Worm (Caenorhabditis elegans) whole organism, young adult: Measurements from ENCODE around the gene C26B9.2.

Source experiments
- B0019.2 ChIP-seq: fragments of 200-800 bp; sonication (Bioruptor generic); conservative IDR thresholded peaks from 2 replicates; pipeline ENCODE4 v1.3.6; 2022; ENCODE audit warnings: missing genetic modification reagents, missing genetic modification characterization, missing compliant biosample characterization
- B0035.1 ChIP-seq: sonication (generic microtip); optimal IDR thresholded peaks from 2 replicates; lab custom pipeline; 2016; ENCODE audit warnings: missing genetic modification characterization, mild to moderate bottlenecking, missing compliant biosample characterization, missing genotype, missing genetic modification reagents
- B0261.1 ChIP-seq: sonication (generic microtip); optimal IDR thresholded peaks from 2 replicates; lab custom pipeline; 2016; ENCODE audit warnings: mild to moderate bottlenecking, missing genetic modification characterization, moderate library complexity, missing compliant biosample characterization
- D2030.7 ChIP-seq: fragments of 200-800 bp; sonication (Bioruptor generic); IDR thresholded peaks from 2 replicates; pipeline ENCODE4 v1.3.6; 2022; ENCODE audit warnings: missing genetic modification reagents, missing genetic modification characterization, missing compliant biosample characterization
- F10E7.11 ChIP-seq: sonication (generic microtip); optimal IDR thresholded peaks from 2 replicates; lab custom pipeline; 2017; ENCODE audit warnings: mild to moderate bottlenecking, missing genetic modification characterization, moderate library complexity, missing compliant biosample characterization
- F22D6.2 ChIP-seq: sonication (generic microtip); optimal IDR thresholded peaks from 2 replicates; lab custom pipeline; 2016; ENCODE audit warnings: mild to moderate bottlenecking, missing genetic modification characterization, missing compliant biosample characterization
- F52B5.7 ChIP-seq: sonication (generic microtip); optimal IDR thresholded peaks from 2 replicates; lab custom pipeline; 2016; ENCODE audit warnings: mild to moderate bottlenecking, missing genetic modification characterization, missing compliant biosample characterization
- F55B11.4 ChIP-seq: sonication (generic microtip); optimal IDR thresholded peaks from 2 replicates; lab custom pipeline; 2016; ENCODE audit warnings: missing compliant biosample characterization, missing genetic modification characterization, borderline replicate concordance; ENCODE audit not compliant: insufficient read depth
- F57C9.4 ChIP-seq: sonication (generic microtip); optimal IDR thresholded peaks from 2 replicates; lab custom pipeline; 2017; ENCODE audit warnings: mild to moderate bottlenecking, missing genetic modification characterization, missing compliant biosample characterization
- K11D2.4 ChIP-seq: fragments of 200-800 bp; sonication (Bioruptor generic); IDR thresholded peaks from 2 replicates; pipeline ENCODE4 v1.3.6; 2022; ENCODE audit warnings: missing genetic modification reagents, missing genetic modification characterization, missing compliant biosample characterization
- K12H6.12 ChIP-seq: fragments of 200-800 bp; sonication (Bioruptor generic); optimal IDR thresholded peaks from 2 replicates; lab custom pipeline; 2018; ENCODE audit warnings: mild to moderate bottlenecking, missing genetic modification characterization, missing compliant biosample characterization
- Y67H2A.10 ChIP-seq: fragments of 200-800 bp; sonication (Bioruptor generic); conservative IDR thresholded peaks from 2 replicates; pipeline ENCODE4 v1.3.6; 2022; ENCODE audit warnings: missing genetic modification reagents, missing genetic modification characterization, missing compliant biosample characterization
- Y95B8A.8 ChIP-seq: fragments of 200-800 bp; sonication (Bioruptor generic); IDR thresholded peaks from 2 replicates; pipeline ENCODE4 v1.3.6; 2022; ENCODE audit warnings: missing genetic modification reagents, missing genetic modification characterization, missing compliant biosample characterization
- ZK185.1 ChIP-seq: sonication (generic microtip); optimal IDR thresholded peaks from 2 replicates; lab custom pipeline; 2016; ENCODE audit warnings: mild to moderate bottlenecking, missing genetic modification characterization, missing compliant biosample characterization; ENCODE audit not compliant: poor library complexity, severe bottlenecking
- ama-1 ChIP-seq, 3 experiments: fragments of 150-350 bp in 1 of 3; sonication (generic microtip) in 2 of 3; optimal IDR thresholded peaks; 2 replicates each; lab custom pipeline; 2014 to 2018; ENCODE audit warnings: missing biosample characterization in 2 of 3, missing genetic modification characterization in 2 of 3, missing genetic modification reagents in 2 of 3
- attf-6 ChIP-seq: fragments of 200-800 bp; sonication (Bioruptor generic); IDR thresholded peaks from 2 replicates; pipeline ENCODE4 v1.3.6; 2022; ENCODE audit warnings: missing genetic modification reagents, missing genetic modification characterization, missing compliant biosample characterization
- cebp-2 ChIP-seq: fragments of 200-800 bp; sonication (Bioruptor generic); IDR thresholded peaks from 2 replicates; pipeline ENCODE4 v1.3.6; 2022; ENCODE audit warnings: missing genetic modification characterization, missing compliant biosample characterization
- ceh-79 ChIP-seq: sonication (generic microtip); optimal IDR thresholded peaks from 2 replicates; lab custom pipeline; 2017; ENCODE audit warnings: mild to moderate bottlenecking, missing genetic modification characterization, missing compliant biosample characterization
- ceh-91 ChIP-seq: fragments of 200-800 bp; sonication (Bioruptor generic); IDR thresholded peaks from 2 replicates; pipeline ENCODE4 v1.3.6; 2022; ENCODE audit warnings: missing genetic modification reagents, missing genetic modification characterization, missing compliant biosample characterization
- die-1 ChIP-seq: sonication (generic microtip); optimal IDR thresholded peaks from 2 replicates; lab custom pipeline; 2016; ENCODE audit warnings: missing genotype, mild to moderate bottlenecking, missing genetic modification characterization, missing compliant biosample characterization
- dpff-1 ChIP-seq: sonication (generic microtip); optimal IDR thresholded peaks from 2 replicates; lab custom pipeline; 2017; ENCODE audit warnings: mild to moderate bottlenecking, missing genetic modification characterization, missing compliant biosample characterization
- ets-4 ChIP-seq: fragments of 200-800 bp; sonication (Bioruptor generic); optimal IDR thresholded peaks from 2 replicates; lab custom pipeline; 2018; ENCODE audit warnings: mild to moderate bottlenecking, missing genetic modification characterization, missing compliant biosample characterization
- gei-17 ChIP-seq: fragments of 200-800 bp; sonication (Bioruptor generic); optimal IDR thresholded peaks from 2 replicates; lab custom pipeline; 2018; ENCODE audit warnings: mild to moderate bottlenecking, missing genetic modification characterization, missing compliant biosample characterization
- hlh-12 ChIP-seq: sonication (generic microtip); optimal IDR thresholded peaks from 2 replicates; lab custom pipeline; 2016; ENCODE audit warnings: missing genetic modification characterization, missing compliant biosample characterization
- hmg-20 ChIP-seq: fragments of 200-800 bp; sonication (Bioruptor generic); IDR thresholded peaks from 2 replicates; pipeline ENCODE4 v1.3.6; 2022; ENCODE audit warnings: missing genetic modification reagents, missing genetic modification characterization, missing compliant biosample characterization
- lag-1 ChIP-seq: fragments of 200-800 bp; sonication (Bioruptor generic); IDR thresholded peaks from 2 replicates; pipeline ENCODE4 v1.3.6; 2022; ENCODE audit warnings: missing genetic modification reagents, missing genetic modification characterization, missing compliant biosample characterization
- let-607 ChIP-seq, 2 experiments: fragments of 200-800 bp in 1 of 2; sonication (Bioruptor generic) in 1 of 2; sonication (generic microtip) in 1 of 2; optimal IDR thresholded peaks; 2 replicates each; lab custom pipeline; 2016 to 2018; ENCODE audit warnings: mild to moderate bottlenecking in 2 of 2, missing compliant biosample characterization in 2 of 2, missing genetic modification characterization in 2 of 2, moderate library complexity in 2 of 2, missing genotype in 1 of 2
- lin-26 ChIP-seq: fragments of 200-800 bp; sonication (Bioruptor generic); IDR thresholded peaks from 2 replicates; pipeline ENCODE4 v1.3.6; 2022; ENCODE audit warnings: missing genetic modification reagents, missing genetic modification characterization, missing compliant biosample characterization
- lin-35 ChIP-seq, 3 experiments: fragments of 150-350 bp in 2 of 3; sonication (generic microtip) in 1 of 3; optimal IDR thresholded peaks; 2 replicates each; lab custom pipeline; 2014 to 2018; ENCODE audit warnings: missing biosample characterization in 3 of 3, missing genetic modification characterization in 3 of 3, missing genetic modification reagents in 3 of 3
- madf-3 ChIP-seq: fragments of 200-800 bp; sonication (Bioruptor generic); IDR thresholded peaks from 2 replicates; pipeline ENCODE4 v1.3.6; 2022; ENCODE audit warnings: missing genetic modification reagents, missing genetic modification characterization, missing compliant biosample characterization
- madf-6 ChIP-seq: fragments of 200-800 bp; sonication (Bioruptor generic); IDR thresholded peaks from 2 replicates; pipeline ENCODE4 v1.3.6; 2022; ENCODE audit warnings: missing genetic modification reagents, missing genetic modification characterization, missing compliant biosample characterization
- mel-28 ChIP-seq: sonication (generic microtip); optimal IDR thresholded peaks from 2 replicates; lab custom pipeline; 2016; ENCODE audit warnings: borderline replicate concordance, mild to moderate bottlenecking, missing genetic modification characterization, missing compliant biosample characterization
- mes-4 ChIP-seq: sonication (generic microtip); optimal IDR thresholded peaks from 2 replicates; lab custom pipeline; 2016; ENCODE audit warnings: missing genotype, missing genetic modification characterization, missing compliant biosample characterization
- nfyb-1 ChIP-seq: fragments of 200-800 bp; sonication (Bioruptor generic); IDR thresholded peaks from 2 replicates; pipeline ENCODE4 v1.3.6; 2022; ENCODE audit warnings: missing genetic modification reagents, missing genetic modification characterization, missing compliant biosample characterization
- nhr-179 ChIP-seq: sonication (generic microtip); optimal IDR thresholded peaks from 2 replicates; lab custom pipeline; 2016; ENCODE audit warnings: mild to moderate bottlenecking, missing genetic modification characterization, missing compliant biosample characterization
- rpc-1 ChIP-seq, 2 experiments: fragments of 150-350 bp in 1 of 2; sonication (generic microtip) in 1 of 2; optimal IDR thresholded peaks; 2 replicates each; lab custom pipeline; 2014 to 2018; ENCODE audit warnings: missing biosample characterization in 1 of 2, missing genetic modification characterization in 1 of 2, missing genetic modification reagents in 1 of 2, missing genotype in 1 of 2
- sdz-38 ChIP-seq: sonication (generic microtip); optimal IDR thresholded peaks from 2 replicates; lab custom pipeline; 2016; ENCODE audit warnings: missing genotype, missing genetic modification characterization, missing compliant biosample characterization
- snpc-3.4 ChIP-seq: sonication (generic microtip); optimal IDR thresholded peaks from 2 replicates; lab custom pipeline; 2017; ENCODE audit warnings: missing genetic modification characterization, mild to moderate bottlenecking, missing compliant biosample characterization, antibody characterized with exemption, moderate library complexity, missing genotype, missing genetic modification reagents
- somi-1 ChIP-seq: fragments of 200-800 bp; sonication (Bioruptor generic); optimal IDR thresholded peaks from 2 replicates; lab custom pipeline; 2018; ENCODE audit warnings: mild to moderate bottlenecking, missing genetic modification characterization, missing compliant biosample characterization
- sptf-2 ChIP-seq: fragments of 200-800 bp; sonication (Bioruptor generic); optimal IDR thresholded peaks from 2 replicates; lab custom pipeline; 2018; ENCODE audit warnings: mild to moderate bottlenecking, missing genetic modification characterization, missing compliant biosample characterization
- tbp1 ChIP-seq: fragments of 200-800 bp; sonication (Bioruptor generic); optimal IDR thresholded peaks from 2 replicates; lab custom pipeline; 2018; ENCODE audit warnings: mild to moderate bottlenecking, missing genetic modification characterization, missing compliant biosample characterization
- unc-130 ChIP-seq: sonication (generic microtip); optimal IDR thresholded peaks from 2 replicates; lab custom pipeline; 2016; ENCODE audit warnings: missing genetic modification reagents, missing genetic modification characterization, missing compliant biosample characterization
- ztf-22 ChIP-seq: fragments of 200-800 bp; sonication (Bioruptor generic); optimal IDR thresholded peaks from 2 replicates; lab custom pipeline; 2018; ENCODE audit warnings: mild to moderate bottlenecking, missing genetic modification characterization, moderate library complexity, missing compliant biosample characterization
- ztf-26 ChIP-seq: sonication (generic microtip); optimal IDR thresholded peaks from 2 replicates; lab custom pipeline; 2017; ENCODE audit warnings: missing genetic modification characterization, missing compliant biosample characterization

C26B9.2 gene

DNA sequence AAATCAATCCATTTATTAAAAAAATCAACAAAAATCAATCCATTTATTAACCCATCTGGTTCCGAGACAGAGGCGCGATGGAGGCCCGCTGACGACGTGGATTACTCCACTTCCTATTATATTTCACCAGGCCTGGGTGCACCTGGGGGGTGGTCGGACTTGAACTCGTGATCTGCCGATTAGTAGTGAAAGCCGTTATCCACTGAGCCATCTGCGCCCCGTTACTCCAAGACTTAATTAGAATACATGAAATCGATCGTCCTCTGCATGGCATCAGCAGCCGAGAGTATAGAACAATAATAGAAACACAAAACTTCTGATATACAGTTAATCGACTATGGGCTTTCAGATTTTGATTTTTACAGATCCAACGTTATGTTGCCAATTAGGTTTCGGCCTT, 30.4 kb upstream of the C26B9.2 start:
- peak; percentile 31 for TF ChIP-seq B0261.1 (tag; lab: Kevin White, UChicago)
- peak; percentile 67 for TF ChIP-seq tbp1 (GFP tag; lab: Kevin White, UChicago)
- TF ChIP-seq rpc-1 (optimal IDR thresholded peaks at IDR 0.05; lab: Kevin White, UChicago) = peak; percentile 47
- TF ChIP-seq rpc-1 (tag; optimal IDR thresholded peaks at IDR 0.05; lab: Kevin White, UChicago) = peak; percentile 73
- TF ChIP-seq attf-6 (GFP tag; lab: Robert Waterston, UW) = no peak
- TF ChIP-seq hlh-12 (tag; lab: Kevin White, UChicago) = no peak
- no peak for TF ChIP-seq F10E7.11 (tag; lab: Kevin White, UChicago)
- TF ChIP-seq sptf-2 (GFP tag; lab: Kevin White, UChicago) = no peak
- TF ChIP-seq D2030.7 = 0 out of 2 replicates have a peak, but pooled peaks have one; percentile 33
- no peak for TF ChIP-seq ztf-26 (tag; lab: Kevin White, UChicago)
- no peak for TF ChIP-seq die-1 (tag; lab: Kevin White, UChicago)

DNA sequence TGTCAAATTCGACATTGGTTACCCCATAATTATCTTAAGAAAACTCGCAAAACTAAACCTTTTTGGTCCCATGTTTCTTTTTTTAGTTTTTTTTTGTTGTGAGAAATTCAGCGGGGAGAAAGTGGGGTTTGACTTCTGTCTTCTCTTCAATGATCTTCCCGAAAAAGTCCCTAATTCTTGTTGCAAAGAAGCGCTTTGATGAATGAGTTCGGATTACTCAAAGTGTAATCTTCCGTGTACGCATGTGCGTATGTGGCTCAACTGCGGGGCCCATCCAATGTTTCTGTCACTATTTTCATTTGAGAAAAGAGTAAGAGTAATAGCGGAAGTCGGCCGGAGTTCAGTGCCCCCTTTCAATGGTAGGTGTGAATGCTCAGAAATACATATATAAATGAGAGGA, 28.8 kb upstream of the C26B9.2 start:
- no peak for TF ChIP-seq snpc-3.4
- no peak for TF ChIP-seq mel-28 (tag; lab: Kevin White, UChicago)
- no peak for TF ChIP-seq ets-4
- TF ChIP-seq ztf-26 (tag; lab: Kevin White, UChicago) = no peak
- no peak for TF ChIP-seq K12H6.12 (tag; lab: Kevin White, UChicago)
- no peak for TF ChIP-seq F52B5.7
- no peak for TF ChIP-seq ceh-79 (tag; lab: Kevin White, UChicago)
- no peak for TF ChIP-seq die-1 (tag; lab: Kevin White, UChicago)
- TF ChIP-seq F55B11.4 (tag; lab: Kevin White, UChicago) = no peak

DNA sequence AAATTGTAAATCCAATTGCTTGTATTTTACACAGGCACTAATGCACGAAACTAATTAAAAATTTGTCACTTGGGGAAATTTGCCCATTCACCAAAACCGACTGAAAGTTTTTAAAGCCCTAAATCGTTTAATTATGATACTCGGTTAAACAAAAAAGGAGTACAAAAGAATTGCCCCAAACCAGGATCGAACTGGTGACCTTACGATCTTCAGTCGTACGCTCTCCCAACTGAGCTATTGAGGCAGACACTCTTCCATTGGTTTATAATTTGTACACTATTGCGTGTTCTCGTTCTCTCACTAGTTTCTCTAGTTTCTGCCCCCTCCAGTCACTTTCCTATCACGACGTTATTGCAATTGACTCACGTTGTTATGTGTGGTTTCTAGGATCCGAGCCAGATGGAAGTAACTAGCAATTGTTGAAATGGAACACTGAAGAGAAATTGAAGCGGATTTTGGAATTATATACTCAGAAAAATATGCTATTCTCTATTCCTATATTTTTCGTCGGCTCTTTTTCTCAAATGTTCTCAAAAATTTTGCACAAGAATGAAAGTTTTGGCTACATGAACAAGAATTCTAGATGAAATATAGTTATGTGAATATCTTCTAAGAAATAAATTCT, 20.7 kb upstream of the C26B9.2 start:
- TF ChIP-seq ztf-22 (GFP tag; lab: Kevin White, UChicago) (no peak), mes-4 (tag; lab: Kevin White, UChicago) (peak; percentile 72), madf-6 (no peak), Y67H2A.10 (GFP tag; lab: Robert Waterston, UW) (no peak), K11D2.4 (no peak), somi-1 (GFP tag; lab: Kevin White, UChicago) (no peak), unc-130 (GFP tag; lab: Kevin White, UChicago) (no peak), let-607 (tag; optimal IDR thresholded peaks at IDR 0.05; lab: Kevin White, UChicago) (peak; percentile 15 to 31), lin-26 (GFP tag; lab: Robert Waterston, UW) (peak; percentile 85), mel-28 (tag; lab: Kevin White, UChicago) (no peak), gei-17 (GFP tag; lab: Kevin White, UChicago) (no peak), K12H6.12 (tag; lab: Kevin White, UChicago) (peak; percentile 14), madf-3 (0 out of 2 replicates have a peak, but pooled peaks have one; percentile 22), Y95B8A.8 (no peak), F52B5.7 (no peak), ZK185.1 (tag; lab: Kevin White, UChicago) (peak; percentile 84), dpff-1 (tag; lab: Kevin White, UChicago) (no peak), sdz-38 (no peak), hmg-20 (GFP tag; lab: Robert Waterston, UW) (peak; percentile 76), B0019.2 (GFP tag; lab: Robert Waterston, UW) (no peak), F57C9.4 (tag; lab: Kevin White, UChicago) (no peak), nfyb-1 (no peak), cebp-2 (GFP tag; lab: Robert Waterston, UW) (no peak), lin-35 (GFP tag; optimal IDR thresholded peaks at IDR 0.05; lab: Kevin White, UChicago) (peak in 1 of 3 experiments; percentile 57), nhr-179 (tag; lab: Kevin White, UChicago) (peak; percentile 24), ceh-91 (GFP tag; lab: Robert Waterston, UW) (no peak), ama-1 (optimal IDR thresholded peaks at IDR 0.05; lab: Kevin White, UChicago) (no peak), ama-1 (GFP tag; optimal IDR thresholded peaks at IDR 0.05; lab: Kevin White, UChicago) (peak; percentile 77 to 84), lag-1 (GFP tag; lab: Robert Waterston, UW) (0 out of 2 replicates have a peak, but pooled peaks have one; percentile 36), F22D6.2 (tag; lab: Kevin White, UChicago) (no peak), B0035.1 (tag; lab: Kevin White, UChicago) (no peak)
